Fruit fly (Drosophila melanogaster): ENCODE results near the gene p.

p gene

dm6 chr3R:8659200-8659897, 11.1 kb downstream of the p start (continued):
- TF ChIP-seq zf30C (GFP tag; optimal IDR thresholded peaks at IDR 0.05) (no peak), Doc3 (GFP tag; IDR thresholded peaks at IDR 0.05; ENCODE audit: partially characterized antibody) (no peak), phol (tag; optimal IDR thresholded peaks at IDR 0.05) (peak; percentile 55), CG32772 (GFP tag; IDR thresholded peaks at IDR 0.05) (peak; percentile 50; the same call in 1 of the 2 replicates), CG3838 (GFP tag; optimal IDR thresholded peaks at IDR 0.05) (peak; percentile 37), h (optimal IDR thresholded peaks at IDR 0.05) (no peak), ATbp (GFP tag; optimal IDR thresholded peaks at IDR 0.05) (peak; percentile 47), Doc2 (GFP tag; IDR thresholded peaks at IDR 0.05) (no peak), CG5953 (GFP tag; IDR thresholded peaks at IDR 0.05) (peak; percentile 42; the same call in 1 of the 2 replicates), yki (optimal IDR thresholded peaks at IDR 0.05) (no peak), Six4 (GFP tag; optimal IDR thresholded peaks at IDR 0.05) (peak; percentile 32), CkIIα-i1 (GFP tag; IDR thresholded peaks at IDR 0.05) (no peak), Antp (GFP tag; optimal IDR thresholded peaks at IDR 0.05) (peak; percentile 33), eve (GFP tag; optimal IDR thresholded peaks at IDR 0.05) (no peak), dati (GFP tag; IDR thresholded peaks at IDR 0.05) (no peak), Bteb2 (GFP tag; optimal IDR thresholded peaks at IDR 0.05) (peak; percentile 34), eyg (GFP tag; optimal IDR thresholded peaks at IDR 0.05) (no peak), CG1792 (GFP tag; optimal IDR thresholded peaks at IDR 0.05) (no peak), Usf (GFP tag; optimal IDR thresholded peaks at IDR 0.05) (peak; percentile 19), CG12769 (tag; optimal IDR thresholded peaks at IDR 0.05) (peak; percentile 64), psq (GFP tag; optimal IDR thresholded peaks at IDR 0.05) (no peak), dm (GFP tag; optimal IDR thresholded peaks at IDR 0.05) (peak; percentile 31), CG2678 (tag; optimal IDR thresholded peaks at IDR 0.05) (peak; percentile 56), sens-2 (GFP tag; IDR thresholded peaks at IDR 0.05) (0 out of 2 replicates have a peak, but pooled peaks have one; percentile 16), CG33213 (GFP tag; optimal IDR thresholded peaks at IDR 0.05) (peak; percentile 31), Dref (GFP tag; IDR thresholded peaks at IDR 0.05) (0 out of 2 replicates have a peak, but pooled peaks have one; percentile 2), row (GFP tag; IDR thresholded peaks at IDR 0.05) (peak; percentile 82), lov (optimal IDR thresholded peaks at IDR 0.05) (no peak), lov (GFP tag; IDR thresholded peaks at IDR 0.05) (peak; percentile 54; the same call in 1 of the 3 replicates), CG4707 (GFP tag; optimal IDR thresholded peaks at IDR 0.05) (peak; percentile 37), CG4328 (GFP tag; optimal IDR thresholded peaks at IDR 0.05) (peak; percentile 47), Dll (GFP tag; IDR thresholded peaks at IDR 0.05; ENCODE audit: partially characterized antibody) (no peak), vvl (GFP tag; IDR thresholded peaks at IDR 0.05) (peak; percentile 73), ase (GFP tag; IDR thresholded peaks at IDR 0.05) (no peak), dmrt99B (tag; optimal IDR thresholded peaks at IDR 0.05) (peak; percentile 72), Rx (GFP tag; IDR thresholded peaks at IDR 0.05) (peak; percentile 20; the same call in 1 of the 2 replicates), cato (GFP tag; optimal IDR thresholded peaks at IDR 0.05; ENCODE audit: borderline replicate concordance) (no peak), lola (GFP tag; optimal IDR thresholded peaks at IDR 0.05) (peak in 1 of 3 experiments; percentile 50), salm (tag; optimal IDR thresholded peaks at IDR 0.05) (no peak), Sry-β (GFP tag; optimal IDR thresholded peaks at IDR 0.05) (no peak), NK7.1 (GFP tag; optimal IDR thresholded peaks at IDR 0.05) (peak; percentile 42), lab (GFP tag; optimal IDR thresholded peaks at IDR 0.05) (peak; percentile 78), CG2712 (tag; optimal IDR thresholded peaks at IDR 0.05) (peak; percentile 51), Hsf (GFP tag; optimal IDR thresholded peaks at IDR 0.05) (peak; percentile 61), CG34224 (GFP tag; IDR thresholded peaks at IDR 0.05; ENCODE audit: partially characterized antibody) (no peak), pho (GFP tag; optimal IDR thresholded peaks at IDR 0.05) (peak; percentile 71), bsh (GFP tag; optimal IDR thresholded peaks at IDR 0.05) (peak in 1 of 2 experiments; percentile 61), CG13123 (GFP tag; optimal IDR thresholded peaks at IDR 0.05) (no peak), croc (GFP tag; conservative IDR thresholded peaks at IDR 0.05) (no peak), CG12744 (GFP tag; optimal IDR thresholded peaks at IDR 0.05) (no peak)

Measured in whole organism, embryonic.